Fruit fly (Drosophila melanogaster) whole organism, embryonic: Measurements from ENCODE around the gene CG44037.

Source experiments
- B-H2 ChIP-seq: fragments of 200-800 bp; sonication (Bioruptor generic); optimal IDR thresholded peaks from 2 replicates; lab custom pipeline; 2018; ENCODE audit warnings: missing biosample characterization, mild to moderate bottlenecking, missing genetic modification characterization
- Bgb ChIP-seq: fragments of 200-800 bp; sonication (Bioruptor generic); IDR thresholded peaks from 2 replicates; pipeline ENCODE4 v1.3.6; 2022; ENCODE audit warnings: missing biosample characterization, missing genetic modification characterization; ENCODE audit not compliant: partially characterized antibody
- Blimp-1 ChIP-seq: fragments of 200-800 bp; sonication (Bioruptor generic); optimal IDR thresholded peaks from 3 replicates; lab custom pipeline; 2018; ENCODE audit warnings: missing biosample characterization, missing genetic modification characterization, mild to moderate bottlenecking, moderate library complexity, missing genetic modification reagents
- CG11504 ChIP-seq: fragments of 200-800 bp; sonication (Bioruptor generic); optimal IDR thresholded peaks from 3 replicates; lab custom pipeline; 2019; ENCODE audit warnings: missing biosample characterization, mild to moderate bottlenecking, missing genetic modification characterization, moderate library complexity
- CG11696 ChIP-seq: fragments of 200-800 bp; sonication (Bioruptor generic); IDR thresholded peaks from 2 replicates; pipeline ENCODE4 v1.3.6; 2022; ENCODE audit warnings: missing biosample characterization, missing genetic modification characterization
- CG13287 ChIP-seq: fragments of 200-800 bp; sonication (Bioruptor generic); IDR thresholded peaks from 2 replicates; pipeline ENCODE4 v1.3.6; 2022; ENCODE audit warnings: missing biosample characterization, missing genetic modification characterization; ENCODE audit not compliant: partially characterized antibody
- CG13296 ChIP-seq: fragments of 200-800 bp; sonication (Bioruptor generic); optimal IDR thresholded peaks from 3 replicates; lab custom pipeline; 2018; ENCODE audit warnings: missing biosample characterization, mild to moderate bottlenecking, missing genetic modification characterization
- CG15601 ChIP-seq: fragments of 200-800 bp; sonication (Bioruptor generic); optimal IDR thresholded peaks from 3 replicates; lab custom pipeline; 2019; ENCODE audit warnings: missing biosample characterization, mild to moderate bottlenecking, missing genetic modification characterization, moderate library complexity
- CG16815 ChIP-seq: fragments of 200-800 bp; sonication (Bioruptor generic); optimal IDR thresholded peaks from 3 replicates; lab custom pipeline; 2017; ENCODE audit warnings: missing biosample characterization, mild to moderate bottlenecking, missing genetic modification characterization
- CG34422 ChIP-seq: fragments of 200-800 bp; sonication (Bioruptor generic); IDR thresholded peaks from 3 replicates; pipeline ENCODE4 v1.3.6; 2022; ENCODE audit warnings: missing biosample characterization, missing genetic modification characterization
- CG4282 ChIP-seq: fragments of 200-800 bp; sonication (Bioruptor generic); optimal IDR thresholded peaks from 2 replicates; lab custom pipeline; 2016; ENCODE audit warnings: missing biosample characterization, missing genetic modification characterization
- CG6689 ChIP-seq: fragments of 200-800 bp; sonication (Bioruptor generic); IDR thresholded peaks from 2 replicates; pipeline ENCODE4 v1.3.6; 2022; ENCODE audit warnings: missing biosample characterization, missing genetic modification characterization
- CG7357 ChIP-seq: fragments of 200-800 bp; sonication (Bioruptor generic); IDR thresholded peaks from 3 replicates; pipeline ENCODE4 v1.3.6; 2022; ENCODE audit warnings: missing biosample characterization, missing genetic modification characterization
- CG7839 ChIP-seq: fragments of 200-800 bp; sonication (Bioruptor generic); optimal IDR thresholded peaks from 3 replicates; lab custom pipeline; 2018; ENCODE audit warnings: missing biosample characterization, mild to moderate bottlenecking, missing genetic modification characterization, moderate library complexity
- CG8478 ChIP-seq: fragments of >200 bp; optimal IDR thresholded peaks from 2 replicates; lab custom pipeline; 2018
- CG9215 ChIP-seq: fragments of 200-800 bp; sonication (Bioruptor generic); IDR thresholded peaks from 2 replicates; pipeline ENCODE4 v1.3.6; 2022; ENCODE audit warnings: missing biosample characterization, missing genetic modification characterization
- CG9932 ChIP-seq: fragments of 200-800 bp; sonication (Bioruptor generic); IDR thresholded peaks from 2 replicates; pipeline ENCODE4 v1.3.6; 2022; ENCODE audit warnings: missing biosample characterization, missing genetic modification characterization
- CrebB ChIP-seq: fragments of 200-800 bp; sonication (Bioruptor generic); optimal IDR thresholded peaks from 3 replicates; lab custom pipeline; 2018; ENCODE audit warnings: missing biosample characterization, mild to moderate bottlenecking, missing genetic modification characterization
- D ChIP-seq, 2 experiments: fragments of 200-800 bp in 1 of 2; fragments of >200 bp in 1 of 2; sonication (Bioruptor generic) in 1 of 2; optimal IDR thresholded peaks; 2 replicates in 1 of 2; 3 replicates in 1 of 2; lab custom pipeline; 2017; ENCODE audit warnings: mild to moderate bottlenecking in 1 of 2, missing biosample characterization in 1 of 2, missing genetic modification characterization in 1 of 2, missing genetic modification reagents in 1 of 2
- D19B ChIP-seq: fragments of 200-800 bp; sonication (Bioruptor generic); optimal IDR thresholded peaks from 2 replicates; lab custom pipeline; 2017; ENCODE audit warnings: missing biosample characterization, mild to moderate bottlenecking, missing genetic modification characterization
- Dbx ChIP-seq: fragments of 200-800 bp; sonication (Bioruptor generic); IDR thresholded peaks from 3 replicates; pipeline ENCODE4 v1.3.6; 2022; ENCODE audit warnings: missing biosample characterization, missing genetic modification characterization
- Elba2 ChIP-seq: fragments of 200-800 bp; sonication (Bioruptor generic); optimal IDR thresholded peaks from 3 replicates; lab custom pipeline; 2016; ENCODE audit warnings: missing biosample characterization, missing genetic modification characterization
- Hr78 ChIP-seq, 2 experiments: fragments of 200-800 bp in 1 of 2; fragments of >200 bp in 1 of 2; sonication (Bioruptor generic) in 1 of 2; optimal IDR thresholded peaks; 2 replicates each; lab custom pipeline; 2017 to 2019; ENCODE audit warnings: missing biosample characterization in 2 of 2, missing genetic modification characterization in 2 of 2, mild to moderate bottlenecking in 1 of 2, moderate library complexity in 1 of 2
- Max ChIP-seq: fragments of 200-800 bp; sonication (Bioruptor generic); optimal IDR thresholded peaks from 2 replicates; lab custom pipeline; 2016; ENCODE audit warnings: missing biosample characterization, mild to moderate bottlenecking, missing genetic modification characterization
- NK7.1 ChIP-seq: fragments of 200-800 bp; sonication (Bioruptor generic); optimal IDR thresholded peaks from 3 replicates; lab custom pipeline; 2016; ENCODE audit warnings: missing biosample characterization, missing genetic modification characterization
- Nf-YB ChIP-seq: fragments of 200-800 bp; sonication (Bioruptor generic); optimal IDR thresholded peaks from 3 replicates; lab custom pipeline; 2019; ENCODE audit warnings: missing biosample characterization, mild to moderate bottlenecking, missing genetic modification characterization, moderate library complexity
- Nf-YC ChIP-seq: fragments of 200-800 bp; optimal IDR thresholded peaks from 3 replicates; lab custom pipeline; 2019; ENCODE audit warnings: missing biosample characterization, mild to moderate bottlenecking, missing genetic modification characterization, moderate library complexity
- Side ChIP-seq: fragments of 200-800 bp; sonication (Bioruptor generic); optimal IDR thresholded peaks from 2 replicates; lab custom pipeline; 2016; ENCODE audit warnings: missing biosample characterization, missing genetic modification characterization
- Sry-δ ChIP-seq: fragments of 200-800 bp; sonication (Bioruptor generic); optimal IDR thresholded peaks from 2 replicates; lab custom pipeline; 2016; ENCODE audit warnings: missing biosample characterization, missing genetic modification characterization
- abd-A ChIP-seq: fragments of 200-800 bp; sonication (Bioruptor generic); optimal IDR thresholded peaks from 3 replicates; lab custom pipeline; 2019; ENCODE audit warnings: missing biosample characterization, mild to moderate bottlenecking, missing genetic modification characterization, moderate library complexity
- ash1 ChIP-seq: fragments of 200-800 bp; sonication (Bioruptor generic); optimal IDR thresholded peaks from 2 replicates; lab custom pipeline; 2018; ENCODE audit warnings: missing biosample characterization, mild to moderate bottlenecking, missing genetic modification characterization
- cato ChIP-seq: fragments of 200-800 bp; sonication (Bioruptor generic); optimal IDR thresholded peaks from 2 replicates; lab custom pipeline; 2016; ENCODE audit warnings: missing biosample characterization, missing genetic modification characterization, borderline replicate concordance
- crc ChIP-seq: fragments of 200-800 bp; sonication (Bioruptor generic); optimal IDR thresholded peaks from 2 replicates; lab custom pipeline; 2016; ENCODE audit warnings: missing biosample characterization, missing genetic modification characterization
- crol ChIP-seq: fragments of 200-800 bp; sonication (Bioruptor generic); IDR thresholded peaks from 2 replicates; pipeline ENCODE4 v1.3.6; 2022; ENCODE audit warnings: missing biosample characterization, missing genetic modification characterization
- ftz-f1 ChIP-seq: fragments of 200-800 bp; sonication (Bioruptor generic); optimal IDR thresholded peaks from 2 replicates; lab custom pipeline; 2016; ENCODE audit warnings: missing biosample characterization, missing genetic modification characterization
- fu2 ChIP-seq: fragments of 200-800 bp; sonication (Bioruptor generic); optimal IDR thresholded peaks from 2 replicates; lab custom pipeline; 2016; ENCODE audit warnings: missing biosample characterization, missing genetic modification characterization
- gce ChIP-seq: fragments of 200-800 bp; sonication (Bioruptor generic); IDR thresholded peaks from 3 replicates; pipeline ENCODE4 v1.3.6; 2022; ENCODE audit warnings: missing biosample characterization, missing genetic modification characterization
- h ChIP-seq: fragments of >200 bp; optimal IDR thresholded peaks from 2 replicates; lab custom pipeline; 2017
- insv ChIP-seq, 2 experiments: fragments of 200-800 bp; sonication (Bioruptor generic); optimal IDR thresholded peaks; 3 replicates each; lab custom pipeline; 2016 to 2018; ENCODE audit warnings: missing biosample characterization in 2 of 2, missing genetic modification characterization in 2 of 2
- klu ChIP-seq: fragments of 200-800 bp; sonication (Bioruptor generic); IDR thresholded peaks from 2 replicates; pipeline ENCODE4 v1.3.6; 2022; ENCODE audit warnings: missing biosample characterization, missing genetic modification characterization
- knrl ChIP-seq: fragments of 200-800 bp; sonication (Bioruptor generic); IDR thresholded peaks from 3 replicates; pipeline ENCODE4 v1.3.6; 2022; ENCODE audit warnings: missing biosample characterization, missing genetic modification characterization; ENCODE audit not compliant: partially characterized antibody
- lilli ChIP-seq: fragments of 200-800 bp; sonication (Bioruptor generic); optimal IDR thresholded peaks from 3 replicates; lab custom pipeline; 2016; ENCODE audit warnings: missing biosample characterization, missing genetic modification characterization
- lov ChIP-seq, 2 experiments: fragments of 200-800 bp in 1 of 2; fragments of >200 bp in 1 of 2; sonication (Bioruptor generic) in 1 of 2; IDR thresholded peaks in 1 of 2; optimal IDR thresholded peaks in 1 of 2; 2 replicates in 1 of 2; 3 replicates in 1 of 2; pipeline versions ENCODE4 v1.3.6 to Lab custom; 2017 to 2022; ENCODE audit warnings: missing biosample characterization in 1 of 2, missing genetic modification characterization in 1 of 2
- oc ChIP-seq: fragments of 200-800 bp; sonication (Bioruptor generic); optimal IDR thresholded peaks from 2 replicates; lab custom pipeline; 2018; ENCODE audit warnings: missing biosample characterization, mild to moderate bottlenecking, missing genetic modification characterization, moderate library complexity
- phol ChIP-seq: fragments of 200-800 bp; sonication (Bioruptor generic); optimal IDR thresholded peaks from 3 replicates; lab custom pipeline; 2018; ENCODE audit warnings: missing biosample characterization, mild to moderate bottlenecking, missing genetic modification characterization, moderate library complexity
- pita ChIP-seq: fragments of 200-800 bp; sonication (Bioruptor generic); optimal IDR thresholded peaks from 2 replicates; lab custom pipeline; 2017; ENCODE audit warnings: missing biosample characterization, mild to moderate bottlenecking, missing genetic modification characterization
- sc ChIP-seq, 3 experiments: fragments of >200 bp in 2 of 3; fragments of 200-800 bp in 1 of 3; sonication (Bioruptor generic) in 1 of 3; optimal IDR thresholded peaks; 2 replicates in 2 of 3; 3 replicates in 1 of 3; lab custom pipeline; 2017; ENCODE audit warnings: mild to moderate bottlenecking in 1 of 3, missing biosample characterization in 1 of 3, missing genetic modification characterization in 1 of 3, missing genetic modification reagents in 1 of 3
- shn ChIP-seq: fragments of 200-800 bp; sonication (Bioruptor generic); optimal IDR thresholded peaks from 3 replicates; lab custom pipeline; 2016; ENCODE audit warnings: missing biosample characterization, missing genetic modification characterization
- twi ChIP-seq: fragments of 200-800 bp; optimal IDR thresholded peaks from 2 replicates; lab custom pipeline; 2019; ENCODE audit warnings: missing biosample characterization, mild to moderate bottlenecking, missing genetic modification characterization, moderate library complexity
- z ChIP-seq: fragments of 200-800 bp; sonication (Bioruptor generic); IDR thresholded peaks from 3 replicates; pipeline ENCODE4 v1.3.6; 2022; ENCODE audit warnings: missing biosample characterization, missing genetic modification characterization

Gene CG44037

dm6 chr3R:12279019-12279418 is 20.5 kb downstream of the CG44037 start (continued):
- TF ChIP-seq CG11504 (tag; lab: Kevin White, UChicago) (no peak), ash1 (GFP tag; lab: Kevin White, UChicago) (no peak), insv (GFP tag; optimal IDR thresholded peaks at IDR 0.05; lab: Kevin White, UChicago) (peak; percentile 69 to 95), twi (tag; lab: Kevin White, UChicago) (no peak), knrl (GFP tag; lab: Robert Waterston, UW) (no peak), crol (GFP tag; lab: Robert Waterston, UW) (peak; percentile 83), h (lab: Kevin White, UChicago) (no peak), CG16815 (GFP tag; lab: Kevin White, UChicago) (no peak), Nf-YB (GFP tag; lab: Kevin White, UChicago) (peak; percentile 97), CG13287 (GFP tag; lab: Robert Waterston, UW) (peak; percentile 23; the same call in 1 of the 2 replicates), Elba2 (peak; percentile 72), sc (optimal IDR thresholded peaks at IDR 0.05; lab: Kevin White, UChicago) (no peak), sc (GFP tag; optimal IDR thresholded peaks at IDR 0.05; lab: Kevin White, UChicago) (no peak), CG4282 (no peak), ftz-f1 (GFP tag; lab: Kevin White, UChicago) (peak; percentile 59), gce (GFP tag; lab: Robert Waterston, UW) (no peak), z (peak; percentile 98), Sry-δ (GFP tag; lab: Kevin White, UChicago) (no peak), Hr78 (GFP tag; optimal IDR thresholded peaks at IDR 0.05; lab: Kevin White, UChicago) (peak in 1 of 2 experiments; percentile 81), oc (tag; lab: Kevin White, UChicago) (no peak), CG7839 (tag; lab: Kevin White, UChicago) (no peak), CG7357 (GFP tag; lab: Robert Waterston, UW) (no peak), CG11696 (GFP tag; lab: Robert Waterston, UW) (no peak), CG9215 (GFP tag; lab: Robert Waterston, UW) (no peak), CG13296 (GFP tag; lab: Kevin White, UChicago) (no peak), CG9932 (GFP tag; lab: Robert Waterston, UW) (no peak), cato (GFP tag; lab: Kevin White, UChicago) (no peak), fu2 (no peak), CG34422 (GFP tag; lab: Robert Waterston, UW) (no peak), CG6689 (no peak), pita (GFP tag; lab: Kevin White, UChicago) (no peak), phol (tag; lab: Kevin White, UChicago) (no peak), crc (GFP tag; lab: Kevin White, UChicago) (no peak), CG8478 (no peak), abd-A (tag; lab: Kevin White, UChicago) (peak; percentile 24), NK7.1 (no peak), lov (optimal IDR thresholded peaks at IDR 0.05; lab: Kevin White, UChicago) (no peak), lov (GFP tag; IDR thresholded peaks at IDR 0.05; lab: Robert Waterston, UW) (no peak), klu (GFP tag; lab: Robert Waterston, UW) (no peak), Dbx (GFP tag; lab: Robert Waterston, UW) (no peak), shn (GFP tag; lab: Kevin White, UChicago) (no peak), B-H2 (GFP tag; lab: Kevin White, UChicago) (no peak), Side (GFP tag; lab: Kevin White, UChicago) (no peak), CrebB (no peak), D19B (GFP tag; lab: Kevin White, UChicago) (no peak), Bgb (GFP tag; lab: Robert Waterston, UW) (peak; percentile 65; the same call in 1 of the 2 replicates), D (optimal IDR thresholded peaks at IDR 0.05; lab: Kevin White, UChicago) (no peak), D (GFP tag; optimal IDR thresholded peaks at IDR 0.05; lab: Kevin White, UChicago) (no peak), lilli (no peak), Nf-YC (tag; lab: Kevin White, UChicago) (peak; percentile 97), Max (GFP tag; lab: Kevin White, UChicago) (no peak), Blimp-1 (no peak), CG15601 (tag; lab: Kevin White, UChicago) (no peak)
